Worm (Caenorhabditis elegans) whole organism, late embryonic: ENCODE measurements around the gene F20A1.2.

Source experiments
- C08G9.2 ChIP-seq: sonication (generic microtip); optimal IDR thresholded peaks from 2 replicates; lab custom pipeline; 2016; ENCODE audit warnings: mild to moderate bottlenecking, missing genetic modification characterization, moderate library complexity, missing compliant biosample characterization
- K02D7.2 ChIP-seq: sonication (generic microtip); optimal IDR thresholded peaks from 2 replicates; lab custom pipeline; 2017; ENCODE audit warnings: mild to moderate bottlenecking, missing genetic modification characterization, missing compliant biosample characterization
- ahr-1 ChIP-seq: sonication (generic microtip); optimal IDR thresholded peaks from 2 replicates; lab custom pipeline; 2016; ENCODE audit warnings: missing genetic modification characterization, missing compliant biosample characterization
- ama-1 ChIP-seq: fragments of 150-350 bp; optimal IDR thresholded peaks from 2 replicates; lab custom pipeline; 2014
- ceh-18 ChIP-seq: sonication (generic microtip); optimal IDR thresholded peaks from 2 replicates; lab custom pipeline; 2016; ENCODE audit warnings: missing genetic modification characterization, missing compliant biosample characterization
- ceh-2 ChIP-seq: sonication (generic microtip); optimal IDR thresholded peaks from 2 replicates; lab custom pipeline; 2016; ENCODE audit warnings: missing genotype, missing genetic modification characterization, missing compliant biosample characterization
- ceh-22 ChIP-seq: sonication (generic microtip); optimal IDR thresholded peaks from 2 replicates; lab custom pipeline; 2017; ENCODE audit warnings: missing biosample characterization, missing genetic modification characterization
- ceh-24 ChIP-seq: sonication (generic microtip); optimal IDR thresholded peaks from 2 replicates; lab custom pipeline; 2016; ENCODE audit warnings: mild to moderate bottlenecking, missing genetic modification characterization, missing compliant biosample characterization
- ceh-30 ChIP-seq: fragments of 150-350 bp; optimal IDR thresholded peaks from 2 replicates; lab custom pipeline; 2014; ENCODE audit warnings: missing biosample characterization, missing genetic modification characterization
- ceh-31 ChIP-seq: sonication (generic microtip); optimal IDR thresholded peaks from 2 replicates; lab custom pipeline; 2016; ENCODE audit warnings: missing genetic modification characterization, missing compliant biosample characterization
- ceh-34 ChIP-seq: sonication (generic microtip); optimal IDR thresholded peaks from 2 replicates; lab custom pipeline; 2016; ENCODE audit warnings: mild to moderate bottlenecking, missing genetic modification characterization, missing compliant biosample characterization
- elt-2 ChIP-seq: sonication (generic microtip); optimal IDR thresholded peaks from 2 replicates; lab custom pipeline; 2016; ENCODE audit warnings: missing genetic modification reagents, missing genetic modification characterization, missing compliant biosample characterization
- elt-4 ChIP-seq: sonication (generic microtip); optimal IDR thresholded peaks from 2 replicates; lab custom pipeline; 2016; ENCODE audit warnings: missing genetic modification characterization, missing compliant biosample characterization
- ets-4 ChIP-seq: sonication (generic microtip); optimal IDR thresholded peaks from 2 replicates; lab custom pipeline; 2016; ENCODE audit warnings: missing genetic modification characterization, missing compliant biosample characterization
- fax-1 ChIP-seq: sonication (generic microtip); optimal IDR thresholded peaks from 2 replicates; lab custom pipeline; 2016; ENCODE audit warnings: missing genotype, missing genetic modification characterization, missing compliant biosample characterization
- hlh-13 ChIP-seq: fragments of 200-800 bp; sonication (Bioruptor generic); optimal IDR thresholded peaks from 2 replicates; lab custom pipeline; 2018; ENCODE audit warnings: mild to moderate bottlenecking, missing genetic modification characterization, missing compliant biosample characterization
- hlh-6 ChIP-seq: sonication (generic microtip); optimal IDR thresholded peaks from 2 replicates; lab custom pipeline; 2016; ENCODE audit warnings: missing genotype, missing genetic modification characterization, missing compliant biosample characterization
- lim-6 ChIP-seq: sonication (generic microtip); optimal IDR thresholded peaks from 2 replicates; lab custom pipeline; 2016; ENCODE audit warnings: missing genetic modification characterization, missing compliant biosample characterization
- mec-3 ChIP-seq: sonication (generic microtip); optimal IDR thresholded peaks from 2 replicates; lab custom pipeline; 2016; ENCODE audit warnings: borderline replicate concordance, missing genetic modification characterization, missing compliant biosample characterization
- nhr-11 ChIP-seq: fragments of 150-350 bp; optimal IDR thresholded peaks from 2 replicates; lab custom pipeline; 2014; ENCODE audit warnings: missing biosample characterization, missing genetic modification characterization
- nhr-232 ChIP-seq: sonication (generic microtip); optimal IDR thresholded peaks from 2 replicates; lab custom pipeline; 2016; ENCODE audit warnings: missing genetic modification characterization, missing compliant biosample characterization
- odd-2 ChIP-seq: sonication (generic microtip); optimal IDR thresholded peaks from 2 replicates; lab custom pipeline; 2017; ENCODE audit warnings: antibody characterized with exemption, mild to moderate bottlenecking, missing genetic modification characterization, missing compliant biosample characterization
- pag-3 ChIP-seq: sonication (generic microtip); optimal IDR thresholded peaks from 2 replicates; lab custom pipeline; 2016; ENCODE audit warnings: missing compliant biosample characterization, missing genetic modification characterization, borderline replicate concordance
- pat-9 ChIP-seq: fragments of 200-800 bp; sonication (Bioruptor generic); optimal IDR thresholded peaks from 2 replicates; lab custom pipeline; 2018; ENCODE audit warnings: mild to moderate bottlenecking, missing genetic modification characterization, moderate library complexity, missing compliant biosample characterization
- pax-1 ChIP-seq: fragments of 150-350 bp; optimal IDR thresholded peaks from 2 replicates; lab custom pipeline; 2014; ENCODE audit warnings: missing biosample characterization, missing genetic modification characterization
- pha-2 ChIP-seq: sonication (generic microtip); optimal IDR thresholded peaks from 2 replicates; lab custom pipeline; 2017; ENCODE audit warnings: mild to moderate bottlenecking, missing genetic modification characterization, missing compliant biosample characterization
- pha-4 ChIP-seq: fragments of 150-350 bp; optimal IDR thresholded peaks from 2 replicates; lab custom pipeline; 2018; ENCODE audit warnings: missing biosample characterization, missing genetic modification reagents, missing genetic modification characterization
- pqm-1 ChIP-seq: sonication (generic microtip); optimal IDR thresholded peaks from 2 replicates; lab custom pipeline; 2016; ENCODE audit warnings: missing genetic modification characterization, missing compliant biosample characterization
- pros-1 ChIP-seq: fragments of 150-350 bp; optimal IDR thresholded peaks from 2 replicates; lab custom pipeline; 2014; ENCODE audit warnings: missing biosample characterization, missing genetic modification reagents, missing genetic modification characterization
- rnt-1 ChIP-seq: sonication (generic microtip); optimal IDR thresholded peaks from 2 replicates; lab custom pipeline; 2016; ENCODE audit warnings: missing genetic modification characterization, missing compliant biosample characterization
- sox-4 ChIP-seq: sonication (generic microtip); optimal IDR thresholded peaks from 2 replicates; lab custom pipeline; 2017; ENCODE audit warnings: mild to moderate bottlenecking, missing genetic modification characterization, inconsistent platforms, missing compliant biosample characterization
- unc-3 ChIP-seq, 2 experiments: fragments of 200-800 bp in 1 of 2; sonication (Bioruptor generic) in 1 of 2; sonication (generic microtip) in 1 of 2; conservative IDR thresholded peaks in 1 of 2; optimal IDR thresholded peaks in 1 of 2; 2 replicates each; pipeline versions ENCODE4 v1.3.6 to Lab custom; 2016 to 2022; ENCODE audit warnings: missing compliant biosample characterization in 2 of 2, missing genetic modification characterization in 2 of 2, missing genetic modification reagents in 1 of 2
- unc-55 ChIP-seq: sonication (generic microtip); optimal IDR thresholded peaks from 2 replicates; lab custom pipeline; 2017; ENCODE audit warnings: missing biosample characterization, missing genetic modification reagents, missing genetic modification characterization
- unc-86 ChIP-seq: sonication (generic microtip); optimal IDR thresholded peaks from 2 replicates; lab custom pipeline; 2016; ENCODE audit warnings: missing genetic modification characterization, missing compliant biosample characterization
- zip-5 ChIP-seq: sonication (generic microtip); optimal IDR thresholded peaks from 2 replicates; lab custom pipeline; 2016; ENCODE audit warnings: missing genetic modification characterization, missing compliant biosample characterization

The F20A1.2 gene

DNA sequence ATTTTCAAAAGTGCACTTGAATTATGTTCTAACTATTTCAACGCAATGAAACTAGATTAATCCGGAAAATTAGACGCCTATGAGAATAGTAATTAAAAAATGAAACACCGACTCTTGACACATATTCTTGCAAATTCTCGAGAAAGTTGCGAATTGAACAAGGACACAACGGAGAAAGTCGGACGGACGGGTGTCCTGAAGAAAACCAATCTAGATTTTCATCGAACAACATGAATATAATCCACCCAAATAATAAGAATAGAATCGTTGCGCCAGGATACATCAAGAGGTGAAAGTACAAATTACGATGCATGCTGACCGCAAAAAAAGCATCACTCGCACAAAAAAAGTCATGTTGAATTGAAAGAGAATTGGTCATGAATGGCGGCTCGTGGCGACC is 22.8 kb downstream of the F20A1.2 start:
- TF ChIP-seq ceh-30: no peak
- no peak for TF ChIP-seq hlh-13 (GFP tag; lab: Kevin White, UChicago)
- TF ChIP-seq elt-4 (tag; lab: Kevin White, UChicago): no peak
- no peak for TF ChIP-seq unc-86 (tag; lab: Kevin White, UChicago)
- TF ChIP-seq ceh-18: no peak
- no peak for TF ChIP-seq zip-5 (tag; lab: Kevin White, UChicago)
- no peak for TF ChIP-seq ceh-34
- TF ChIP-seq pag-3: no peak
- no peak for TF ChIP-seq K02D7.2 (tag; lab: Kevin White, UChicago)
- no peak for TF ChIP-seq mec-3 (tag; lab: Kevin White, UChicago)

DNA sequence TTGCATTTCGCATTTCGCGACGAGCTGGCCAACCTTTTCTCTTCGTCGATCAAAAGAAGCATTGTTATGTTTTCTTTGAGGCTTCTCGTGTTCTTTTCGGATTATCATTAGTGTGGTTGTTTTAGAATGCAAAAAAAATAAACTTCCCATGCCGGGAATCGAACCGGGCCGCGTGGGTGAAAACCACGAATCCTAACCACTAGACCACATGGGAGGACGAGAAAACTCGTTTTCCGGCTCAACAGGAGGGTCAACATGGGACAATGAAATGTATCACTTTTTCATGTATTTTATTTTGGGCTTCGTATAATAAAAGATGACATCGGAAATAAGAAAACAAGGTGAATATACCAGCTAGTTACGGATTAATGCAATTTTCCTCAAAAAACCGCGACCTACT is 23.5 kb downstream of the F20A1.2 start:
- no peak for TF ChIP-seq nhr-232 (tag; lab: Kevin White, UChicago)
- no peak for TF ChIP-seq pros-1 (tag; lab: Kevin White, UChicago)
- TF ChIP-seq pqm-1 (tag; lab: Kevin White, UChicago): no peak
- no peak for TF ChIP-seq pha-4
- no peak for TF ChIP-seq unc-55 (GFP tag; lab: Kevin White, UChicago)
- TF ChIP-seq ceh-22 (tag; lab: Kevin White, UChicago): no peak
- TF ChIP-seq hlh-6 (tag; lab: Kevin White, UChicago): no peak
- no peak for TF ChIP-seq odd-2 (tag; lab: Kevin White, UChicago)
- no peak for TF ChIP-seq ceh-31 (tag; lab: Kevin White, UChicago)
- no peak for TF ChIP-seq ama-1
- TF ChIP-seq rnt-1 (tag; lab: Kevin White, UChicago): no peak
- TF ChIP-seq unc-3 (GFP tag; conservative IDR thresholded peaks at IDR 0.05; lab: Robert Waterston, UW): no peak
- no peak for TF ChIP-seq unc-3 (tag; optimal IDR thresholded peaks at IDR 0.05; lab: Kevin White, UChicago)
- TF ChIP-seq ets-4 (tag; lab: Kevin White, UChicago): no peak
- TF ChIP-seq ceh-34: no peak
- no peak for TF ChIP-seq elt-2
- no peak for TF ChIP-seq K02D7.2 (tag; lab: Kevin White, UChicago)
- no peak for TF ChIP-seq sox-4
- TF ChIP-seq, all 69 proteins: peak for 0

DNA sequence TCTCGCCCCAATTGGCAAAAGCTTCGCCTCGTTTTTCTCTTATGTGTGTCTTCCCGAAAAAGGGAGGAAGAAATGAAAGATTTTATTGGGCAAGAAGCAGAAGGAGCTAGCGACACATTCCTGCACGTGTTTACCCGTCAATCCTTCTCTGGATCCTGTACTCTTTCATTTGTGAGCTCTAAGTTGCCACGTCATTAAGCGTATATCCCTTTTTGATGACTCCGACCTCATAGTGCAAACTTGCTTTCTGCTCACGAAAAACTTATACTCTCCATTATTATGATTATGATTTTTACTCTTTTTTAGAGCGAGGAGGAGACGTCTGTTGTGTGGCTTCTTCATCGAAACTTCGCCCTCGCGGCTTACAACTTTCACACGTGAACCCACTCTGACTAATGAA is 26.2 kb downstream of the F20A1.2 start, which contains the start of gene F27B10.1:
Gene F27B10.1 (plus strand): TSS at position 301 of the 400 bp plus-strand sequence.
- TF ChIP-seq lim-6 (tag; lab: Kevin White, UChicago): no peak

DNA sequence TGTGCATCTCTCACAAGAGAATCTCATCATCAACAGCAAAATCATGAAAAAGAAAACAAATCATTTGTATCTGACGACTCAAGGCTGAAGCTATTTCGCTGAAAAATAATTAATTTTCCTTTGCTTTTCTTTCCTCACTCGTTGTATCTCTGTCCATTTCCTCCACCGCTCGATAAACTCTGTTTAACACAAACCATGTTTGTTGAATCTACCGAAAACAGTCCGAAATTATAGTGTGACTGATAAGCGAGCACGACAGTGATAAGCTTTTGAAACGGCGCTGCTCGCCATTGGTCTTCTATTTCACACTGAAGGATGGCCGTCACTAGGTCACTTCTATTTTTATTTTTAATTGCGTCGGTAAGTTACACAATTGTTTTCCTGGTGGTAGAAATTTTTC is 29.5 kb downstream of the F20A1.2 start, which contains the start of gene npa-1:
Gene npa-1 (plus strand): TSS at position 142 of the 400 bp plus-strand sequence.
- TF ChIP-seq elt-2 (peak; percentile 45), pha-2 (tag; lab: Kevin White, UChicago) (no peak), ceh-24 (tag; lab: Kevin White, UChicago) (no peak), pat-9 (no peak), C08G9.2 (tag; lab: Kevin White, UChicago) (no peak), nhr-11 (tag; lab: Kevin White, UChicago) (no peak), fax-1 (tag; lab: Kevin White, UChicago) (no peak), ceh-2 (tag; lab: Kevin White, UChicago) (no peak), ahr-1 (tag; lab: Kevin White, UChicago) (no peak)

DNA sequence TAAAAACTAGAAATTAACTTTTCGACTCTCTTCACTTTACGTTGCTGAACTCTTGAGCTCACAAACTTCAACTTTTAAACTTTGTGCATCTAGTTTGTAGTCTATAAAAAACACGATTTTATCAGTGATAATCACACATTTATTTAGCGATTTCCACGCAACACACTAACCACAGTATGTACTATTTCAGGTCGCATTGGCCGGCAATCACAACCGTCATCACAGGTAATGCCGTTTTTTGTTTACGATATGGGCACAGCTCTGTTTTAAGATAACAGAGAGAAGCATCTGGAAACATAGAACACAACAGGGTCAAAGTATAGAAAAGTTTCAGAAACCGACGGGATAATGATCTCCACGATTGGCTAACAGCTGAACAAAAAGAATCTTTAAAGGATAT is 30.1 kb downstream of the F20A1.2 start:
- peak; percentile 7 for TF ChIP-seq elt-2
- no peak for TF ChIP-seq pax-1 (tag; lab: Kevin White, UChicago)
